Worm (Caenorhabditis elegans) whole organism, late embryonic: ENCODE data around the gene msp-74.

Experiments used
- C08G9.2 ChIP-seq: sonication (generic microtip); optimal IDR thresholded peaks from 2 replicates; lab custom pipeline; 2016; ENCODE audit warnings: mild to moderate bottlenecking, missing genetic modification characterization, moderate library complexity, missing compliant biosample characterization
- dmd-4 ChIP-seq: sonication (generic microtip); optimal IDR thresholded peaks from 2 replicates; lab custom pipeline; 2016; ENCODE audit warnings: borderline replicate concordance, missing genetic modification characterization, missing compliant biosample characterization
- fkh-10 ChIP-seq: fragments of 150-350 bp; optimal IDR thresholded peaks from 2 replicates; lab custom pipeline; 2014; ENCODE audit warnings: missing biosample characterization, missing genetic modification reagents, missing genetic modification characterization
- lim-6 ChIP-seq: sonication (generic microtip); optimal IDR thresholded peaks from 2 replicates; lab custom pipeline; 2016; ENCODE audit warnings: missing genetic modification characterization, missing compliant biosample characterization
- pha-4 ChIP-seq: fragments of 150-350 bp; optimal IDR thresholded peaks from 2 replicates; lab custom pipeline; 2018; ENCODE audit warnings: missing biosample characterization, missing genetic modification reagents, missing genetic modification characterization
- sdc-2 ChIP-seq: sonication (generic microtip); optimal IDR thresholded peaks from 2 replicates; lab custom pipeline; 2016; ENCODE audit warnings: missing genotype, missing genetic modification characterization, missing compliant biosample characterization

ce11 chrII:5067927-5068326 lies 47.2 kb downstream of the msp-74 start, which contains the start of gene C27A2.8:
- TF ChIP-seq sdc-2 (tag; lab: Kevin White, UChicago) (no peak), lim-6 (tag; lab: Kevin White, UChicago) (no peak), dmd-4 (tag; lab: Kevin White, UChicago) (no peak), pha-4 (tag; lab: Kevin White, UChicago) (no peak), fkh-10 (GFP tag; lab: Kevin White, UChicago) (no peak), C08G9.2 (no peak)
